Worm (Caenorhabditis elegans): Measurements from ENCODE around the gene ntl-3.

ce11 chrIII:11789480-11789879 is 56.8 kb downstream of the ntl-3 start:
- TF ChIP-seq sox-4 (tag; optimal IDR thresholded peaks at IDR 0.05) = no peak
- no peak for TF ChIP-seq lin-39 (tag; optimal IDR thresholded peaks at IDR 0.05)
- TF ChIP-seq nhr-90 (tag; optimal IDR thresholded peaks at IDR 0.05; ENCODE audit: poor library complexity) = no peak
- TF ChIP-seq ceh-82 (tag; optimal IDR thresholded peaks at IDR 0.05) = no peak
- TF ChIP-seq nhr-237 (tag; optimal IDR thresholded peaks at IDR 0.05) = no peak
- TF ChIP-seq ceh-88 (GFP tag; IDR thresholded peaks at IDR 0.05) = no peak
- no peak for TF ChIP-seq snpc-4 (tag; optimal IDR thresholded peaks at IDR 0.05)
- TF ChIP-seq alr-1 (tag; optimal IDR thresholded peaks at IDR 0.05; ENCODE audit: borderline replicate concordance) = no peak

All from whole organism, L1 larva.